Fruit fly (Drosophila melanogaster): ENCODE measurements around the gene CG6793.

The CG6793 gene

dm6 chr3L:12062788-12063218 is 20.6 kb downstream of the CG6793 start (continued):
- no peak for TF ChIP-seq luna (GFP tag; optimal IDR thresholded peaks at IDR 0.05)
- TF ChIP-seq Bdp1 (GFP tag; optimal IDR thresholded peaks at IDR 0.05): no peak
- no peak for TF ChIP-seq slbo (GFP tag; IDR thresholded peaks at IDR 0.05)
- TF ChIP-seq Dp (GFP tag; optimal IDR thresholded peaks at IDR 0.05): no peak
- TF ChIP-seq CG8765 (GFP tag; IDR thresholded peaks at IDR 0.05): peak; percentile 92
- peak; percentile 39 for TF ChIP-seq ATbp (GFP tag; optimal IDR thresholded peaks at IDR 0.05)
- TF ChIP-seq croc (GFP tag; conservative IDR thresholded peaks at IDR 0.05): peak; percentile 64
- peak; percentile 61 for TF ChIP-seq zen (tag; optimal IDR thresholded peaks at IDR 0.05)
- peak in 1 of 3 experiments; percentile 66 for TF ChIP-seq lola (GFP tag; optimal IDR thresholded peaks at IDR 0.05)
- TF ChIP-seq CG34224 (GFP tag; IDR thresholded peaks at IDR 0.05; ENCODE audit: partially characterized antibody): no peak
- no peak for TF ChIP-seq eve (GFP tag; optimal IDR thresholded peaks at IDR 0.05)
- no peak for TF ChIP-seq CG14050 (GFP tag; IDR thresholded peaks at IDR 0.05)
- TF ChIP-seq bowl (GFP tag; IDR thresholded peaks at IDR 0.05): no peak
- peak; percentile 35; the same call in 1 of the 2 replicates for TF ChIP-seq sob (GFP tag; IDR thresholded peaks at IDR 0.05)
- TF ChIP-seq CG11504 (tag; optimal IDR thresholded peaks at IDR 0.05): no peak
- TF ChIP-seq MESR4 (GFP tag; optimal IDR thresholded peaks at IDR 0.05): no peak
- TF ChIP-seq CG1233 (GFP tag; optimal IDR thresholded peaks at IDR 0.05): peak; percentile 0
- TF ChIP-seq CG8944 (GFP tag; optimal IDR thresholded peaks at IDR 0.05): peak; percentile 5
- TF ChIP-seq kah (GFP tag; optimal IDR thresholded peaks at IDR 0.05): no peak
- TF ChIP-seq Xbp1 (GFP tag; optimal IDR thresholded peaks at IDR 0.05): peak; percentile 20
- no peak for TF ChIP-seq disco-r (GFP tag; optimal IDR thresholded peaks at IDR 0.05)
- peak; percentile 68 for TF ChIP-seq CG14667 (GFP tag; IDR thresholded peaks at IDR 0.05)
- no peak for TF ChIP-seq CG13123 (GFP tag; optimal IDR thresholded peaks at IDR 0.05)
- peak; percentile 53; the same call in 1 of the 2 replicates for TF ChIP-seq CG11247 (GFP tag; IDR thresholded peaks at IDR 0.05)
- TF ChIP-seq grn (GFP tag; optimal IDR thresholded peaks at IDR 0.05): no peak
- no peak for TF ChIP-seq br (optimal IDR thresholded peaks at IDR 0.05)
- peak; percentile 49; the same call in 1 of the 3 replicates for TF ChIP-seq tgo (GFP tag; IDR thresholded peaks at IDR 0.05)
- TF ChIP-seq CG10654 (GFP tag; optimal IDR thresholded peaks at IDR 0.05): no peak
- TF ChIP-seq Doc2 (GFP tag; IDR thresholded peaks at IDR 0.05): no peak
- no peak for TF ChIP-seq CG15269 (tag; optimal IDR thresholded peaks at IDR 0.05)
- TF ChIP-seq YL-1 (GFP tag; optimal IDR thresholded peaks at IDR 0.05): no peak
- TF ChIP-seq dimm (GFP tag; IDR thresholded peaks at IDR 0.05): no peak
- TF ChIP-seq cad (GFP tag; optimal IDR thresholded peaks at IDR 0.05): no peak
- no peak for TF ChIP-seq Aef1 (GFP tag; IDR thresholded peaks at IDR 0.05)
- no peak for TF ChIP-seq ftz-f1 (GFP tag; optimal IDR thresholded peaks at IDR 0.05)
- TF ChIP-seq CG11093 (GFP tag; IDR thresholded peaks at IDR 0.05): 0 out of 3 replicates have a peak, but pooled peaks have one; percentile 34
- peak; percentile 33 for TF ChIP-seq Oli (tag; optimal IDR thresholded peaks at IDR 0.05)
- no peak for TF ChIP-seq Scr (GFP tag; IDR thresholded peaks at IDR 0.05; ENCODE audit: partially characterized antibody)
- TF ChIP-seq gt (GFP tag; IDR thresholded peaks at IDR 0.05): peak; percentile 49; the same call in 1 of the 2 replicates
- no peak for TF ChIP-seq nau (GFP tag; optimal IDR thresholded peaks at IDR 0.05)
- no peak for TF ChIP-seq CG34376 (GFP tag; optimal IDR thresholded peaks at IDR 0.05)
- TF ChIP-seq tll (GFP tag; optimal IDR thresholded peaks at IDR 0.05): no peak
- TF ChIP-seq Taf1 (GFP tag; IDR thresholded peaks at IDR 0.05): no peak
- TF ChIP-seq CG18619 (GFP tag; optimal IDR thresholded peaks at IDR 0.05): no peak
- TF ChIP-seq Ssrp (tag; optimal IDR thresholded peaks at IDR 0.05): peak; percentile 40
- TF ChIP-seq cwo (GFP tag; optimal IDR thresholded peaks at IDR 0.05): no peak
- no peak for TF ChIP-seq CG3838 (GFP tag; optimal IDR thresholded peaks at IDR 0.05)
- no peak for TF ChIP-seq CG32532 (GFP tag; IDR thresholded peaks at IDR 0.05)
- peak; percentile 70 for TF ChIP-seq CG7745 (tag; optimal IDR thresholded peaks at IDR 0.05)
- peak; percentile 45 for TF ChIP-seq gcm (GFP tag; optimal IDR thresholded peaks at IDR 0.05)
- TF ChIP-seq CG15479 (GFP tag; optimal IDR thresholded peaks at IDR 0.05): no peak
